Worm (Caenorhabditis elegans) whole organism, early embryonic: ENCODE measurements around the gene C16A3.2.

Experiments used
- aly-1 ChIP-seq: sonication (generic microtip); optimal IDR thresholded peaks from 2 replicates; lab custom pipeline; 2016; ENCODE audit warnings: missing genetic modification characterization, missing compliant biosample characterization
- ama-1 ChIP-seq: fragments of 150-350 bp; optimal IDR thresholded peaks from 2 replicates; lab custom pipeline; 2014
- ceh-36 ChIP-seq: sonication (generic microtip); optimal IDR thresholded peaks from 2 replicates; lab custom pipeline; 2016; ENCODE audit warnings: missing genetic modification characterization, inconsistent platforms, missing compliant biosample characterization
- hmbx-1 ChIP-seq: sonication (generic microtip); optimal IDR thresholded peaks from 2 replicates; lab custom pipeline; 2016; ENCODE audit warnings: mild to moderate bottlenecking, missing genetic modification characterization, missing compliant biosample characterization
- scrt-1 ChIP-seq: fragments of 200-800 bp; sonication (Bioruptor generic); IDR thresholded peaks from 2 replicates; pipeline ENCODE4 v1.3.6; 2022; ENCODE audit warnings: missing genetic modification characterization, missing compliant biosample characterization
- tbx-37 ChIP-seq: fragments of 200-800 bp; sonication (Bioruptor generic); conservative IDR thresholded peaks from 2 replicates; pipeline ENCODE4 v1.3.6; 2022; ENCODE audit warnings: missing genetic modification reagents, missing genetic modification characterization, missing compliant biosample characterization
- tra-4 ChIP-seq: sonication (generic microtip); optimal IDR thresholded peaks from 2 replicates; lab custom pipeline; 2017; ENCODE audit warnings: missing genetic modification characterization, missing compliant biosample characterization

DNA sequence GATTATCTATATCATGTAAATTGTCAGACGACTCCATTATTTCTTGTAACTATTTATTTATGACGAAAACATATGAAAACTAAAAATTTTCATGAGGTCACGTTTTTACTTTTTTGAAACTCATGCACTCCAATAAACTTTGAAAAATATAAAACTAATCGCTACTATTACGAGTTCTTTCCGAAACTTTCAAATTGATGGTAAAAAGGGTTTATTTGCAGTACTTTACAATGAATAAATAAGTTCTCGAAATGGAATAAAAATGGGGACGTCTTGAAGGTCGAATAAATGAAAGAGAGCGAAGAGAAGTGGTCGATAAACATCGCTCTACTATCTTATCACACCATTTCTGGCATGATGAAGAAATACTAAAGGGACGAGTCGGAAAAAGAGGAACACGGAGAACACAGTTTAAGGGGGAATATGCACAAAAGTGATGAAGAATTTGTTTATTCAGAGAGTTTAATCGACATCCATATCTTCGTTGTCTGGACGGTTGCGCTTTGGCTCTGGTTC, 49.7 kb upstream of the C16A3.2 start, which contains the start of gene let-767:
- TF ChIP-seq tra-4 (tag; lab: Kevin White, UChicago) (no peak), ceh-36 (no peak), ama-1 (lab: Kevin White, UChicago) (no peak), aly-1 (tag; lab: Kevin White, UChicago) (no peak), hmbx-1 (tag; lab: Kevin White, UChicago) (no peak), scrt-1 (GFP tag; lab: Robert Waterston, UW) (no peak), tbx-37 (no peak)
